Worm (Caenorhabditis elegans) whole organism, young adult: Measurements from ENCODE around the gene cpb-2.

Source experiments
- F57A8.1 ChIP-seq: fragments of 200-800 bp; sonication (Bioruptor generic); optimal IDR thresholded peaks from 2 replicates; lab custom pipeline; 2018; ENCODE audit warnings: mild to moderate bottlenecking, missing genetic modification characterization, moderate library complexity, missing compliant biosample characterization
- T07F8.4 ChIP-seq: sonication (generic microtip); optimal IDR thresholded peaks from 2 replicates; lab custom pipeline; 2016; ENCODE audit warnings: mild to moderate bottlenecking, missing genetic modification characterization, moderate library complexity, missing compliant biosample characterization
- egl-18 ChIP-seq: fragments of 200-800 bp; sonication (Bioruptor generic); IDR thresholded peaks from 2 replicates; pipeline ENCODE4 v1.3.6; 2022; ENCODE audit warnings: missing genetic modification reagents, missing genetic modification characterization, missing compliant biosample characterization
- unc-62 ChIP-seq: fragments of 150-350 bp; optimal IDR thresholded peaks from 2 replicates; lab custom pipeline; 2014; ENCODE audit warnings: missing biosample characterization, missing genetic modification reagents, missing genetic modification characterization

ce11 chrII:6171228-6171627 is 21.4 kb upstream of the cpb-2 start, which contains the start of gene F40H3.3:
- TF ChIP-seq T07F8.4 (tag; lab: Kevin White, UChicago) (no peak), egl-18 (GFP tag; lab: Robert Waterston, UW) (no peak), F57A8.1 (GFP tag; lab: Kevin White, UChicago) (no peak), unc-62 (GFP tag; lab: Kevin White, UChicago) (no peak)
